Fruit fly (Drosophila melanogaster): ENCODE data around the gene mts.
A peak's percentile ranks its signal among the peaks of the same experiment; 100 is the strongest.

Gene mts

dm6 chr2L:7812555-7813339 lies 14.7 kb upstream of the mts start:
- TF ChIP-seq fru (GFP tag; optimal IDR thresholded peaks at IDR 0.05), result peak; percentile 0
- TF ChIP-seq ey (GFP tag; optimal IDR thresholded peaks at IDR 0.05), result no peak

DNA sequence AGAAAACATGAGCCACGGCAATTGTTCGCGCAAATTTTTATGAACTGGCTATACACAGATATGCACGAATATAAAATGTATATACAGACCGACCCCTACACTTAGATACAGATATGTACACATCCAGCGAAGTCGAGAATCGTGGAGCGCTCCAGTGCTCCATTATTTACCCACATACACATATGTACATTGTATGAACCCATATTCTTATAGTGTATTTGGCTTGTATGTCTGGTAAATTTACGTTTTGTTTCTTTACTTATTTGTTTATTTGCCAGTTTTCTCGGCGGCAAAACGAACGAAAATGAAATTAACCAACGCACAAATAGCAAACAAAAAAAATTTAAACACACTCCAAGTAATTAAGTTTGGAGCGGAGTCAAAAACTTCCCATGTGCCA lies 14.1 kb upstream of the mts start:
- no peak for TF ChIP-seq CrebA (GFP tag; optimal IDR thresholded peaks at IDR 0.05; ENCODE audit: borderline replicate concordance)
- TF ChIP-seq dsf (GFP tag; optimal IDR thresholded peaks at IDR 0.05; ENCODE audit: borderline replicate concordance), result no peak
- no peak for TF ChIP-seq Mio (GFP tag; optimal IDR thresholded peaks at IDR 0.05)
- TF ChIP-seq pan (optimal IDR thresholded peaks at IDR 0.05), result no peak
- TF ChIP-seq N (GFP tag; optimal IDR thresholded peaks at IDR 0.05), result no peak
- no peak for TF ChIP-seq fru (GFP tag; optimal IDR thresholded peaks at IDR 0.05)
- TF ChIP-seq foxo (GFP tag; optimal IDR thresholded peaks at IDR 0.05), result no peak
- TF ChIP-seq brk (GFP tag; optimal IDR thresholded peaks at IDR 0.05), result no peak
- TF ChIP-seq OdsH (GFP tag; optimal IDR thresholded peaks at IDR 0.05), result peak; percentile 2
- TF ChIP-seq CG32264 (GFP tag; optimal IDR thresholded peaks at IDR 0.05), result no peak
- no peak for TF ChIP-seq psq (GFP tag; optimal IDR thresholded peaks at IDR 0.05)
- TF ChIP-seq Dfd (GFP tag; optimal IDR thresholded peaks at IDR 0.05), result no peak
- TF ChIP-seq dmrt93B (GFP tag; optimal IDR thresholded peaks at IDR 0.05), result no peak
- no peak for TF ChIP-seq Dif (GFP tag; optimal IDR thresholded peaks at IDR 0.05; ENCODE audit: partially characterized antibody)
- TF ChIP-seq h (GFP tag; optimal IDR thresholded peaks at IDR 0.05), result peak; percentile 65
- peak; percentile 19 for TF ChIP-seq sage (GFP tag; optimal IDR thresholded peaks at IDR 0.05)
- TF ChIP-seq Rel (GFP tag; optimal IDR thresholded peaks at IDR 0.05), result no peak
- TF ChIP-seq Rel (tag; optimal IDR thresholded peaks at IDR 0.05), result no peak
- peak; percentile 47 for TF ChIP-seq CG9705 (GFP tag; optimal IDR thresholded peaks at IDR 0.05)
- TF ChIP-seq Myc (optimal IDR thresholded peaks at IDR 0.05), result no peak
- no peak for TF ChIP-seq dl (GFP tag; optimal IDR thresholded peaks at IDR 0.05; ENCODE audit: insufficient read depth in 1 of 2, partially characterized antibody in 2 of 2)
- TF ChIP-seq HLH106 (tag; optimal IDR thresholded peaks at IDR 0.05), result no peak
- TF ChIP-seq Vsx2 (GFP tag; optimal IDR thresholded peaks at IDR 0.05; ENCODE audit: partially characterized antibody), result no peak
- TF ChIP-seq Abd-B (GFP tag; optimal IDR thresholded peaks at IDR 0.05), result no peak
- no peak for TF ChIP-seq ey (GFP tag; optimal IDR thresholded peaks at IDR 0.05)
- no peak for TF ChIP-seq lola (GFP tag; optimal IDR thresholded peaks at IDR 0.05)
- peak; percentile 20 for TF ChIP-seq rgr (GFP tag; optimal IDR thresholded peaks at IDR 0.05)
- TF ChIP-seq tai (GFP tag; optimal IDR thresholded peaks at IDR 0.05), result no peak
- TF ChIP-seq Jra (GFP tag; optimal IDR thresholded peaks at IDR 0.05), result no peak
- TF ChIP-seq GATAd (GFP tag; optimal IDR thresholded peaks at IDR 0.05), result no peak
- no peak for TF ChIP-seq br (GFP tag; optimal IDR thresholded peaks at IDR 0.05)
- no peak for TF ChIP-seq jim (GFP tag; optimal IDR thresholded peaks at IDR 0.05)
- no peak for TF ChIP-seq usp (GFP tag; optimal IDR thresholded peaks at IDR 0.05)
- peak; percentile 6 for TF ChIP-seq sv (GFP tag; optimal IDR thresholded peaks at IDR 0.05)
- TF ChIP-seq woc (GFP tag; optimal IDR thresholded peaks at IDR 0.05), result no peak
- TF ChIP-seq Hnf4 (GFP tag; optimal IDR thresholded peaks at IDR 0.05), result no peak
- TF ChIP-seq Sp1 (GFP tag; optimal IDR thresholded peaks at IDR 0.05), result no peak
- no peak for TF ChIP-seq Hr78 (GFP tag; optimal IDR thresholded peaks at IDR 0.05)
- peak; percentile 88 for TF ChIP-seq Hr83 (GFP tag; optimal IDR thresholded peaks at IDR 0.05; ENCODE audit: poor library complexity, severe bottlenecking)

- no peak for TF ChIP-seq sage (GFP tag; optimal IDR thresholded peaks at IDR 0.05)
- no peak for TF ChIP-seq Dfd (GFP tag; optimal IDR thresholded peaks at IDR 0.05)
- TF ChIP-seq br (GFP tag; optimal IDR thresholded peaks at IDR 0.05), result no peak
- no peak for TF ChIP-seq Rel (GFP tag; optimal IDR thresholded peaks at IDR 0.05)
- no peak for TF ChIP-seq Rel (tag; optimal IDR thresholded peaks at IDR 0.05)
- no peak for TF ChIP-seq GATAd (GFP tag; optimal IDR thresholded peaks at IDR 0.05)
- TF ChIP-seq Abd-B (GFP tag; optimal IDR thresholded peaks at IDR 0.05), result no peak
- no peak for TF ChIP-seq tai (GFP tag; optimal IDR thresholded peaks at IDR 0.05)
- no peak for TF ChIP-seq fru (GFP tag; optimal IDR thresholded peaks at IDR 0.05)
- no peak for TF ChIP-seq usp (GFP tag; optimal IDR thresholded peaks at IDR 0.05)
- TF ChIP-seq h (GFP tag; optimal IDR thresholded peaks at IDR 0.05), result no peak
- no peak for TF ChIP-seq brk (GFP tag; optimal IDR thresholded peaks at IDR 0.05)
- TF ChIP-seq dl (GFP tag; optimal IDR thresholded peaks at IDR 0.05; ENCODE audit: insufficient read depth in 1 of 2, partially characterized antibody in 2 of 2), result no peak
Measured at dm6 chr2L:7820408-7820807, 7.0 kb upstream of the mts start.
